Worm (Caenorhabditis elegans) whole organism, L4 larva: ENCODE results near the gene nrfl-1.

Source experiments
- F49E8.2 ChIP-seq: sonication (generic microtip); optimal IDR thresholded peaks from 2 replicates; lab custom pipeline; 2016; ENCODE audit warnings: missing compliant biosample characterization, mild to moderate bottlenecking, missing genetic modification characterization, borderline replicate concordance
- R02D3.7 ChIP-seq: fragments of 150-350 bp; sonication (generic microtip); optimal IDR thresholded peaks from 3 replicates; lab custom pipeline; 2014; ENCODE audit warnings: missing biosample characterization, missing genetic modification characterization
- T20F7.1 ChIP-seq: fragments of 200-800 bp; sonication (Bioruptor generic); optimal IDR thresholded peaks from 2 replicates; lab custom pipeline; 2018; ENCODE audit warnings: mild to moderate bottlenecking, missing genetic modification characterization, missing compliant biosample characterization
- T26A8.4 ChIP-seq: fragments of 200-800 bp; sonication (Bioruptor generic); IDR thresholded peaks from 2 replicates; pipeline ENCODE4 v1.3.6; 2022; ENCODE audit warnings: missing genetic modification characterization, missing compliant biosample characterization
- Y5F2A.4 ChIP-seq: fragments of 200-800 bp; sonication (Bioruptor generic); optimal IDR thresholded peaks from 2 replicates; lab custom pipeline; 2018; ENCODE audit warnings: mild to moderate bottlenecking, missing genetic modification characterization, missing compliant biosample characterization
- Y75B8A.6 ChIP-seq: fragments of 200-800 bp; sonication (Bioruptor generic); IDR thresholded peaks from 2 replicates; pipeline ENCODE4 v1.3.6; 2022; ENCODE audit warnings: missing genetic modification reagents, missing genetic modification characterization, missing compliant biosample characterization
- ZK337.2 ChIP-seq: fragments of 200-800 bp; sonication (Bioruptor generic); IDR thresholded peaks from 2 replicates; pipeline ENCODE4 v1.3.6; 2022; ENCODE audit warnings: missing genetic modification reagents, missing genetic modification characterization, missing compliant biosample characterization
- ZK546.5 ChIP-seq, 2 experiments: sonication (generic microtip); optimal IDR thresholded peaks; 2 replicates each; lab custom pipeline; 2017; ENCODE audit warnings: missing biosample characterization in 2 of 2, missing genetic modification characterization in 2 of 2
- aha-1 ChIP-seq: fragments of 150-350 bp; peaks from one replicate; lab custom pipeline; 2014; ENCODE audit warnings: missing biosample characterization, missing genetic modification characterization
- aly-2 ChIP-seq: sonication (generic microtip); optimal IDR thresholded peaks from 2 replicates; lab custom pipeline; 2018; ENCODE audit warnings: missing biosample characterization, missing genetic modification characterization
- arid-1 ChIP-seq: fragments of 200-800 bp; sonication (Bioruptor generic); conservative IDR thresholded peaks from 2 replicates; pipeline ENCODE4 v1.3.6; 2022; ENCODE audit warnings: missing genetic modification reagents, missing genetic modification characterization, missing compliant biosample characterization
- attf-4 ChIP-seq: sonication (generic microtip); optimal IDR thresholded peaks from 3 replicates; lab custom pipeline; 2017; ENCODE audit warnings: missing biosample characterization, missing genetic modification characterization
- ceh-20 ChIP-seq: fragments of 200-800 bp; sonication (Bioruptor generic); IDR thresholded peaks from 2 replicates; pipeline ENCODE4 v1.3.6; 2022; ENCODE audit warnings: missing genetic modification reagents, missing genetic modification characterization, missing compliant biosample characterization
- ceh-28 ChIP-seq: fragments of 150-350 bp; optimal IDR thresholded peaks from 2 replicates; lab custom pipeline; 2014; ENCODE audit warnings: missing biosample characterization, missing genetic modification reagents, missing genetic modification characterization
- ceh-82 ChIP-seq: sonication (generic microtip); optimal IDR thresholded peaks from 2 replicates; lab custom pipeline; 2017; ENCODE audit warnings: missing biosample characterization, missing genetic modification characterization
- ctbp-1 ChIP-seq: fragments of 200-800 bp; sonication (Bioruptor generic); IDR thresholded peaks from 2 replicates; pipeline ENCODE4 v1.3.6; 2022; ENCODE audit warnings: missing genetic modification reagents, missing genetic modification characterization, missing compliant biosample characterization
- daf-12 ChIP-seq: fragments of 150-350 bp; optimal IDR thresholded peaks from 2 replicates; lab custom pipeline; 2014; ENCODE audit warnings: missing biosample characterization, missing genetic modification reagents, missing genetic modification characterization
- daf-16 ChIP-seq, 3 experiments: sonication (generic microtip); optimal IDR thresholded peaks; 2 replicates each; lab custom pipeline; 2016 to 2017; ENCODE audit warnings: missing genetic modification characterization in 3 of 3, missing genetic modification reagents in 3 of 3, mild to moderate bottlenecking in 2 of 3, missing compliant biosample characterization in 2 of 3, missing biosample characterization in 1 of 3, moderate library complexity in 1 of 3
- daf-19 ChIP-seq: fragments of 200-800 bp; sonication (Bioruptor generic); conservative IDR thresholded peaks from 2 replicates; pipeline ENCODE4 v1.3.6; 2022; ENCODE audit warnings: missing genetic modification characterization, missing compliant biosample characterization
- daf-8 ChIP-seq: fragments of 200-800 bp; sonication (Bioruptor generic); IDR thresholded peaks from 2 replicates; pipeline ENCODE4 v1.3.6; 2022; ENCODE audit warnings: missing genetic modification characterization, missing compliant biosample characterization
- dmd-6 ChIP-seq: fragments of 200-800 bp; sonication (Bioruptor generic); IDR thresholded peaks from 2 replicates; pipeline ENCODE4 v1.3.6; 2022; ENCODE audit warnings: missing genetic modification reagents, missing genetic modification characterization, missing compliant biosample characterization
- dpl-1 ChIP-seq: fragments of 150-350 bp; optimal IDR thresholded peaks from 2 replicates; lab custom pipeline; 2014; ENCODE audit warnings: missing biosample characterization, missing genetic modification reagents, missing genetic modification characterization
- egl-27 ChIP-seq: sonication (generic microtip); optimal IDR thresholded peaks from 3 replicates; lab custom pipeline; 2017; ENCODE audit warnings: missing biosample characterization, missing genetic modification reagents, missing genetic modification characterization
- fos-1 ChIP-seq: fragments of 150-350 bp; optimal IDR thresholded peaks from 2 replicates; lab custom pipeline; 2014; ENCODE audit warnings: missing biosample characterization, missing genetic modification characterization
- hlh-11 ChIP-seq: fragments of 200-800 bp; sonication (Bioruptor generic); optimal IDR thresholded peaks from 2 replicates; lab custom pipeline; 2018; ENCODE audit warnings: mild to moderate bottlenecking, missing genetic modification characterization, missing compliant biosample characterization
- hlh-30 ChIP-seq: sonication (generic microtip); optimal IDR thresholded peaks from 2 replicates; lab custom pipeline; 2017; ENCODE audit warnings: antibody characterized with exemption, mild to moderate bottlenecking, missing genetic modification characterization, missing compliant biosample characterization; ENCODE audit not compliant: insufficient read depth
- hmg-1.1 ChIP-seq: fragments of 200-800 bp; sonication (Bioruptor generic); IDR thresholded peaks from 2 replicates; pipeline ENCODE4 v1.3.6; 2022; ENCODE audit warnings: missing genetic modification reagents, missing genetic modification characterization, missing compliant biosample characterization
- lin-1 ChIP-seq: fragments of 200-800 bp; sonication (Bioruptor generic); IDR thresholded peaks from 2 replicates; pipeline ENCODE4 v1.3.6; 2022; ENCODE audit warnings: missing genetic modification reagents, missing genetic modification characterization, missing compliant biosample characterization
- lin-29 ChIP-seq: fragments of 200-800 bp; sonication (Bioruptor generic); IDR thresholded peaks from 2 replicates; pipeline ENCODE4 v1.3.6; 2022; ENCODE audit warnings: missing genetic modification reagents, missing genetic modification characterization, missing compliant biosample characterization
- mdl-1 ChIP-seq, 2 experiments: fragments of 150-350 bp in 1 of 2; sonication (generic microtip) in 1 of 2; optimal IDR thresholded peaks; 2 replicates each; lab custom pipeline; 2014 to 2017; ENCODE audit warnings: missing biosample characterization in 2 of 2, missing genetic modification characterization in 2 of 2
- mdt-29 ChIP-seq: fragments of 200-800 bp; sonication (Bioruptor generic); IDR thresholded peaks from 2 replicates; pipeline ENCODE4 v1.3.6; 2022; ENCODE audit warnings: missing genetic modification reagents, missing genetic modification characterization, missing compliant biosample characterization
- mep-1 ChIP-seq: fragments of 150-350 bp; sonication (generic microtip); optimal IDR thresholded peaks from 3 replicates; lab custom pipeline; 2014; ENCODE audit warnings: missing biosample characterization, missing genetic modification characterization
- mes-2 ChIP-seq: sonication (generic microtip); optimal IDR thresholded peaks from 2 replicates; lab custom pipeline; 2016; ENCODE audit warnings: missing genotype, mild to moderate bottlenecking, missing genetic modification characterization, missing compliant biosample characterization; ENCODE audit not compliant: poor library complexity, severe bottlenecking
- mxl-2 ChIP-seq: fragments of 200-800 bp; sonication (Bioruptor generic); conservative IDR thresholded peaks from 2 replicates; pipeline ENCODE4 v1.3.6; 2022; ENCODE audit warnings: missing genetic modification reagents, missing genetic modification characterization, missing compliant biosample characterization
- nhr-11 ChIP-seq: fragments of 150-350 bp; optimal IDR thresholded peaks from 2 replicates; lab custom pipeline; 2014; ENCODE audit warnings: missing biosample characterization, missing genetic modification characterization
- nhr-111 ChIP-seq: fragments of 200-800 bp; sonication (Bioruptor generic); optimal IDR thresholded peaks from 2 replicates; lab custom pipeline; 2018; ENCODE audit warnings: mild to moderate bottlenecking, missing genetic modification characterization, missing compliant biosample characterization
- nhr-28 ChIP-seq: fragments of 150-350 bp; optimal IDR thresholded peaks from 2 replicates; lab custom pipeline; 2014; ENCODE audit warnings: missing biosample characterization, missing genetic modification characterization
- nhr-41 ChIP-seq: fragments of 200-800 bp; sonication (Bioruptor generic); IDR thresholded peaks from 2 replicates; pipeline ENCODE4 v1.3.6; 2022; ENCODE audit warnings: missing genetic modification reagents, missing genetic modification characterization, missing compliant biosample characterization
- nhr-42 ChIP-seq: fragments of 200-800 bp; sonication (Bioruptor generic); IDR thresholded peaks from 2 replicates; pipeline ENCODE4 v1.3.6; 2022; ENCODE audit warnings: missing genetic modification characterization, missing compliant biosample characterization
- nhr-77 ChIP-seq: fragments of 150-350 bp; optimal IDR thresholded peaks from 2 replicates; lab custom pipeline; 2014; ENCODE audit warnings: missing biosample characterization, missing genetic modification characterization
- php-3 ChIP-seq: fragments of 200-800 bp; sonication (Bioruptor generic); IDR thresholded peaks from 2 replicates; pipeline ENCODE4 v1.3.6; 2022; ENCODE audit warnings: missing genetic modification reagents, missing genetic modification characterization, missing compliant biosample characterization
- pqm-1 ChIP-seq: sonication (generic microtip); optimal IDR thresholded peaks from 2 replicates; lab custom pipeline; 2017; ENCODE audit warnings: missing biosample characterization, missing genetic modification characterization
- rbr-2 ChIP-seq: sonication (generic microtip); optimal IDR thresholded peaks from 2 replicates; lab custom pipeline; 2016; ENCODE audit warnings: missing genotype, missing genetic modification characterization, missing compliant biosample characterization
- snpc-1.2 ChIP-seq: fragments of 200-800 bp; sonication (Bioruptor generic); IDR thresholded peaks from 2 replicates; pipeline ENCODE4 v1.3.6; 2022; ENCODE audit warnings: missing genetic modification reagents, missing genetic modification characterization, missing compliant biosample characterization
- unc-130 ChIP-seq: sonication (generic microtip); optimal IDR thresholded peaks from 2 replicates; lab custom pipeline; 2016; ENCODE audit warnings: missing genetic modification reagents, missing genetic modification characterization, missing compliant biosample characterization
- unc-62 ChIP-seq, 3 experiments: fragments of 150-350 bp in 1 of 3; sonication (generic microtip); optimal IDR thresholded peaks in 2 of 3; peaks in 1 of 3; 1 replicate in 1 of 3; 2 replicates in 2 of 3; lab custom pipeline; 2014 to 2017; ENCODE audit warnings: missing biosample characterization in 3 of 3, missing genetic modification characterization in 3 of 3, missing genetic modification reagents in 3 of 3, missing genotype in 1 of 3
- vab-7 ChIP-seq: fragments of 200-800 bp; sonication (Bioruptor generic); IDR thresholded peaks from 2 replicates; pipeline ENCODE4 v1.3.6; 2022; ENCODE audit warnings: missing genetic modification reagents, missing genetic modification characterization, missing compliant biosample characterization
- zip-11 ChIP-seq: fragments of 200-800 bp; sonication (Bioruptor generic); IDR thresholded peaks from 2 replicates; pipeline ENCODE4 v1.3.6; 2022; ENCODE audit warnings: missing genetic modification characterization, missing compliant biosample characterization
- zip-2 ChIP-seq: fragments of 150-350 bp; optimal IDR thresholded peaks from 2 replicates; lab custom pipeline; 2014; ENCODE audit warnings: missing biosample characterization, missing genetic modification characterization
- ztf-11 ChIP-seq: fragments of 150-350 bp; optimal IDR thresholded peaks from 2 replicates; lab custom pipeline; 2014; ENCODE audit warnings: missing biosample characterization, missing genetic modification characterization

nrfl-1 gene

DNA sequence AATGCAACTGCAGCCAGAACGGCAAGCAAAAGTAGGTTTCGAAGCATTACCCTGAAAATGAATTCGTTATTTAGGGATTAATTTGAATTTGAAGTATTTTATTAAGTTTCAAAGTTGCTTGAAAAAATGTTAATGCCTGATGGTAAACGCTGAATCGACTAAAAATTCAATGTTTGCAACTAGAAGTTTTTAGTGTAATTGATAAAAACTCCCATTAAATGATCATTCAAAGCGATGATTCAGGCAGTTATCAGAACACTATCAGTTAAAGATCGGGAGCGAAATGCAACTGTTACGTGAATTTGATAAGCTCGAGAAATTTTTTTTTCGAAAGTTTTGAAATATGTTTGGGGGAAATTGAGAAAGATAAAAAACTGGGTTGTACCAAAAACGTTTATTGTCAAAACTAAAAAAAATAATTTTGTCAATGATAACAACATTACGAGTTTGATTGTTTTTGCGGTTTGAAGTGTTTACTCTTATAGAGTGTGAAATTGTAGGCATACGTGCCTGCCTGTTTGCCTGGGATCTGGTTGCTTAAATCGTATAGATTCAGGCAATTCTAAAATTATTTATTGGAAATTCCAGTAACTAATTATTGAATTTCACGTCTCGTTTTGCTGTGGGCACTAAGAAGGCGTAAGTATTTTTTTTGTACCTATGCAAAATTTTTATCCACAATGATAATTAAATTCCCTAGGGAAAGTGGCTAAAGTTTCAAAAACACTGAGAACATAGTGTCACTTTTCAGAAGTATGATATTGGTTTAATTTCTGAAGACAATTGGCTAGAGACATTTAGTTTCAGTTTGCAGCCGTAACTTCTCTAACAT, 40.3 kb downstream of the nrfl-1 start, which contains the start of gene pcp-3:
Gene pcp-3, minus strand, starts transcription at position 51 of the 832 bp plus-strand sequence.
- TF ChIP-seq nhr-11 (tag; lab: Kevin White, UChicago) (no peak), daf-19 (GFP tag; lab: Robert Waterston, UW) (no peak), lin-29 (GFP tag; lab: Robert Waterston, UW) (no peak), unc-62 (GFP tag; optimal IDR thresholded peaks at IDR 0.05 in 1 of 2; lab: Kevin White, UChicago) (no peak), unc-62 (tag; optimal IDR thresholded peaks at IDR 0.05; lab: Kevin White, UChicago) (no peak), nhr-41 (no peak), php-3 (peak; percentile 48; the same call in 1 of the 2 replicates), aha-1 (tag; lab: Kevin White, UChicago) (peak; percentile 92), pqm-1 (tag; lab: Kevin White, UChicago) (peak; percentile 90), nhr-28 (peak; percentile 74), daf-8 (GFP tag; lab: Robert Waterston, UW) (no peak), mdt-29 (GFP tag; lab: Robert Waterston, UW) (no peak), aly-2 (tag; lab: Kevin White, UChicago) (no peak), dmd-6 (GFP tag; lab: Robert Waterston, UW) (peak; percentile 81), hmg-1.1 (GFP tag; lab: Robert Waterston, UW) (no peak), nhr-111 (GFP tag; lab: Kevin White, UChicago) (no peak), rbr-2 (tag; lab: Kevin White, UChicago) (no peak), egl-27 (tag; lab: Kevin White, UChicago) (no peak), F49E8.2 (tag; lab: Kevin White, UChicago) (no peak), ceh-28 (no peak), ZK337.2 (GFP tag; lab: Robert Waterston, UW) (no peak), unc-130 (GFP tag; lab: Kevin White, UChicago) (no peak), ctbp-1 (GFP tag; lab: Robert Waterston, UW) (no peak), hlh-30 (tag; lab: Kevin White, UChicago) (no peak), nhr-77 (tag; lab: Kevin White, UChicago) (peak; percentile 30), mep-1 (tag; lab: Kevin White, UChicago) (no peak), T20F7.1 (GFP tag; lab: Kevin White, UChicago) (no peak), T26A8.4 (GFP tag; lab: Robert Waterston, UW) (no peak), lin-1 (GFP tag; lab: Robert Waterston, UW) (no peak), attf-4 (tag; lab: Kevin White, UChicago) (no peak), dpl-1 (GFP tag; lab: Kevin White, UChicago) (no peak), ceh-82 (tag; lab: Kevin White, UChicago) (no peak), zip-2 (tag; lab: Kevin White, UChicago) (no peak), Y75B8A.6 (no peak), daf-12 (tag; lab: Kevin White, UChicago) (no peak), hlh-11 (tag; lab: Kevin White, UChicago) (peak; percentile 47), daf-16 (GFP tag; optimal IDR thresholded peaks at IDR 0.05; lab: Kevin White, UChicago) (no peak), daf-16 (tag; optimal IDR thresholded peaks at IDR 0.05; lab: Kevin White, UChicago) (peak; percentile 65), zip-11 (GFP tag; lab: Robert Waterston, UW) (no peak), nhr-42 (no peak), fos-1 (tag; lab: Kevin White, UChicago) (no peak), ceh-20 (GFP tag; lab: Robert Waterston, UW) (no peak), Y5F2A.4 (GFP tag; lab: Kevin White, UChicago) (no peak), arid-1 (GFP tag; lab: Robert Waterston, UW) (no peak), ztf-11 (tag; lab: Kevin White, UChicago) (no peak), mxl-2 (GFP tag; lab: Robert Waterston, UW) (no peak), mdl-1 (tag; optimal IDR thresholded peaks at IDR 0.05; lab: Kevin White, UChicago) (no peak), ZK546.5 (tag; optimal IDR thresholded peaks at IDR 0.05; lab: Kevin White, UChicago) (no peak), vab-7 (GFP tag; lab: Robert Waterston, UW) (no peak), mes-2 (no peak), R02D3.7 (tag; lab: Kevin White, UChicago) (no peak), snpc-1.2 (no peak)
